Fruit fly (Drosophila melanogaster): ENCODE results near the gene CG11327.
A peak's percentile ranks its signal among the peaks of the same experiment; 100 is the strongest.

DNA sequence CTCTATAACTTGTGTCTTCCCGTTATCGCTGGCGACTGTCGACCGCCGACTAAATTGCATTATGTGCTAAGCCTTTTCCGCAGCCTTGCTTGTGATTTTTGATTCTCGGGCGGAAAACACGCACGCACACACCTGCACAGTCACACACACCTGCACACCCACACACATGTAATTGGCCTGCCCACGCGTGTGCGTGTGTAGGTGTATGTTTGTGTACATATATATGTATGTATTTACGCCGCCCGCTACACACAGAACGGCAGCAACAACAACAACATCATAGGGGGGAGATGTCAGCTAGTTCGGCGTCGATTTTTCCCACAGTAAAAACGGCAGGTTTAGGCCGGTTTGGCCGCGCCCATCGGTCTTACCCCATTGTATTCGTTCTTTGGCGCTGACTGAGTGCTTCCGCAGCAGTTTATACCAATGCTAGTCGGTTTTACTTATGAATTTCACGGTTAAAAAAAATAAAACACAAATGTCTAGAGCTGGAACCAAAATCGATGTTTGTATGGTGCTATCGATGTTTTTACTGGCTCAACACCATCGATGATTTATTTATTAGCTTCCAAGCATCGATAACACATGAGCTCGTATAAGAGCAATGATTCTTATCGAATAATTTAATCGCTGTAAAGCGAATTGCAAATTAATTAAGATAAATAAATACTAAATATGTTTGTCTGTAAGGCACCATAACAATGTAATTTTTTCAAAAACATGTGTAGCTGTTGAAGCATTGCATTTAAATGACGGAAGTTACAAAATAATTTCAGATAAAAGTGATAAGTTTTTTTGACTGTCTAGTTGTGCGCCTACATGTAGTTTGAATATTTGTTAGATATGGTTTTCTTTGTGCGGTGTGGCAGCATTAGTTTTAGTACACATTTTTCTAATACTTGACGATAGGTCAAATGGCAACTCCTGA lies 36.6 kb upstream of the CG11327 start, which contains the start of gene homer:
- TF ChIP-seq CG5204 (GFP tag; optimal IDR thresholded peaks at IDR 0.05) (no peak), Crg-1 (GFP tag; optimal IDR thresholded peaks at IDR 0.05) (no peak), CG7101 (tag; optimal IDR thresholded peaks at IDR 0.05) (no peak), tj (GFP tag; optimal IDR thresholded peaks at IDR 0.05) (peak; percentile 20)
